Fruit fly (Drosophila melanogaster) whole organism, pupa: ENCODE results near the gene Cyp304a1.

Experiments
- CG10348 ChIP-seq: fragments of 200-800 bp; sonication (Bioruptor generic); IDR thresholded peaks from 2 replicates; pipeline ENCODE4 v1.3.6; 2022; ENCODE audit warnings: missing biosample characterization, missing genetic modification characterization
- CG13204 ChIP-seq: fragments of 200-800 bp; sonication (Bioruptor generic); optimal IDR thresholded peaks from 2 replicates; lab custom pipeline; 2018; ENCODE audit warnings: missing biosample characterization, mild to moderate bottlenecking, missing genetic modification characterization, moderate library complexity
- CG14655 ChIP-seq: fragments of 200-800 bp; sonication (Bioruptor generic); optimal IDR thresholded peaks from 3 replicates; lab custom pipeline; 2017; ENCODE audit warnings: mild to moderate bottlenecking, missing biosample characterization, missing genetic modification reagents, missing genetic modification characterization
- CG17806 ChIP-seq: fragments of 200-800 bp; sonication (Bioruptor generic); optimal IDR thresholded peaks from 2 replicates; lab custom pipeline; 2018; ENCODE audit warnings: missing biosample characterization, mild to moderate bottlenecking, missing genetic modification characterization, moderate library complexity
- CG4496 ChIP-seq: fragments of 200-800 bp; sonication (Bioruptor generic); IDR thresholded peaks from 3 replicates; pipeline ENCODE4 v1.3.6; 2022; ENCODE audit warnings: missing biosample characterization, missing genetic modification characterization
- CG8301 ChIP-seq: fragments of 200-800 bp; sonication (Bioruptor generic); optimal IDR thresholded peaks from 2 replicates; lab custom pipeline; 2018; ENCODE audit warnings: missing biosample characterization, mild to moderate bottlenecking, missing genetic modification characterization
- CG9948 ChIP-seq: fragments of 200-800 bp; sonication (Bioruptor generic); optimal IDR thresholded peaks from 2 replicates; lab custom pipeline; 2018; ENCODE audit warnings: missing biosample characterization, mild to moderate bottlenecking, missing genetic modification characterization, moderate library complexity
- D1 ChIP-seq: fragments of 200-800 bp; sonication (Bioruptor generic); optimal IDR thresholded peaks from 2 replicates; lab custom pipeline; 2018; ENCODE audit warnings: missing biosample characterization, mild to moderate bottlenecking, missing genetic modification characterization, moderate library complexity
- EcR ChIP-seq: fragments of 200-800 bp; sonication (Bioruptor generic); optimal IDR thresholded peaks from 3 replicates; lab custom pipeline; 2019; ENCODE audit warnings: missing biosample characterization, missing genetic modification characterization, mild to moderate bottlenecking, moderate library complexity, missing genetic modification reagents
- Pif1A ChIP-seq: fragments of 200-800 bp; sonication (Bioruptor generic); optimal IDR thresholded peaks from 3 replicates; lab custom pipeline; 2016; ENCODE audit warnings: missing biosample characterization, missing genetic modification characterization
- Snoo ChIP-seq: fragments of 200-800 bp; sonication (Bioruptor generic); optimal IDR thresholded peaks from 3 replicates; lab custom pipeline; 2017; ENCODE audit warnings: missing biosample characterization, mild to moderate bottlenecking, missing genetic modification characterization, inconsistent platforms
- fd96Ca ChIP-seq: fragments of 200-800 bp; sonication (Bioruptor generic); IDR thresholded peaks from 3 replicates; pipeline ENCODE4 v1.3.6; 2022; ENCODE audit warnings: missing biosample characterization, missing genetic modification characterization
- rn ChIP-seq: fragments of 200-800 bp; sonication (Bioruptor generic); IDR thresholded peaks from 2 replicates; pipeline ENCODE4 v1.3.6; 2022; ENCODE audit warnings: missing biosample characterization, missing genetic modification characterization

dm6 chr3R:13009595-13009994 is 46.0 kb downstream of the Cyp304a1 start, which contains the start of gene CG11656:
- TF ChIP-seq Snoo (tag; lab: Kevin White, UChicago), result no peak
- TF ChIP-seq CG13204 (GFP tag; lab: Kevin White, UChicago), result no peak
- no peak for TF ChIP-seq CG9948
- TF ChIP-seq CG4496 (GFP tag; lab: Robert Waterston, UW), result no peak
- no peak for TF ChIP-seq CG8301
- TF ChIP-seq CG17806 (tag; lab: Kevin White, UChicago), result no peak
- no peak for TF ChIP-seq rn (GFP tag; lab: Robert Waterston, UW)
- no peak for TF ChIP-seq CG14655
- TF ChIP-seq fd96Ca (GFP tag; lab: Robert Waterston, UW), result no peak
- no peak for TF ChIP-seq CG10348 (GFP tag; lab: Robert Waterston, UW)
- no peak for TF ChIP-seq Pif1A (GFP tag; lab: Kevin White, UChicago)
- no peak for TF ChIP-seq EcR (GFP tag; lab: Kevin White, UChicago)
- no peak for TF ChIP-seq D1 (tag; lab: Kevin White, UChicago)
